Fruit fly (Drosophila melanogaster): ENCODE results near the gene CG6282.

Gene CG6282

DNA sequence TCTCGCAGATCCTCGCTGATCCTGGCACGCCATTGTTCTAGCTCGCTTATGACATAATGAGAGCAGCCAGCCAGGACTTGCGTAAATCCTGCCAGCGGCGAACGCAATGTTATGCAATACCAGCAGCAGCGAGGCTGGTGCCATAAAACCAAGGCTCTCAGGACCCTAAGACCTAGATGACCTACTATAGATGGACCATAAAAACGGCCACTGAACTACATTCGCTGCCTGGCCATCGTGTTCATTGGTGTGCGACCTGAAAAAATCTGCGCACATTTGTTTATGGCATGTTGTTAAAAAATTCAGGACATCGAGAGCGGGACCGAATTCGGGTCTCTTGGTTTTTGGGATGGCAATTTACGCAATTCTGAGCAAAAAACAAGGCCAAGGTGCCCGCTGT is 49.1 kb downstream of the CG6282 start:
- TF ChIP-seq CTCF (optimal IDR thresholded peaks at IDR 0.05), result no peak
- TF ChIP-seq CG8478 (optimal IDR thresholded peaks at IDR 0.05), result no peak

DNA sequence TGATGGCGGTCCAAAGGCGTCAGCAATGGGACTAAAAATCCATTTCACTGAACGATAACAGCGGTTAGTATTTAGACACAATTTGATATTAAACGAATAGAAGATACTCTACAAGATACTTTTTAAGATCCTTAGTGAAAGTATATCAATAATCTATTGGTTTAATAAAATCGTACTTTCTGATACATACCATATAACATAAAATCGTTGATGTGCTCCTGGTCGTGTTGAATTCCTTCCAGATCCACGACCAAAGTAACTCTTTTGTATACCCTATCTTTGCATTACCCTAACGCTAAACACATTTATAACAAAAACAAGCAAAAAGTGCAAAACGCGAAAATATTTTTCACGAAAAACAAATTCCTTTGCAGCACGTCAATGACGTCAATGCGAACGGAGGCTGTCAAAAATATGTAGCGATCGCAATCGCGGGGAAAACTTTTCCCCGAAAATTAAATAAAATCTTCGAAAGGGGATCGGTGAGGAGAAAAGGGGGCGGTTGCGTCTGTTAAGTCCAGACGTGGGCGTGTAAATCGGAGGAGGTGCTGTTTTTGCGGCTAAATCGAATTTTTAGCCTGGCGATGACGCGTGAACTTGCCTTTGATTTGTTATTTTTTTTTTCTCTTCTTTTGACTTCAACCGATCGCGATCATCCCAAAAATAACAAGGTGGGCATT is 50.9 kb downstream of the CG6282 start:
- TF ChIP-seq CTCF (optimal IDR thresholded peaks at IDR 0.05) (no peak), CG8478 (optimal IDR thresholded peaks at IDR 0.05) (no peak)

DNA sequence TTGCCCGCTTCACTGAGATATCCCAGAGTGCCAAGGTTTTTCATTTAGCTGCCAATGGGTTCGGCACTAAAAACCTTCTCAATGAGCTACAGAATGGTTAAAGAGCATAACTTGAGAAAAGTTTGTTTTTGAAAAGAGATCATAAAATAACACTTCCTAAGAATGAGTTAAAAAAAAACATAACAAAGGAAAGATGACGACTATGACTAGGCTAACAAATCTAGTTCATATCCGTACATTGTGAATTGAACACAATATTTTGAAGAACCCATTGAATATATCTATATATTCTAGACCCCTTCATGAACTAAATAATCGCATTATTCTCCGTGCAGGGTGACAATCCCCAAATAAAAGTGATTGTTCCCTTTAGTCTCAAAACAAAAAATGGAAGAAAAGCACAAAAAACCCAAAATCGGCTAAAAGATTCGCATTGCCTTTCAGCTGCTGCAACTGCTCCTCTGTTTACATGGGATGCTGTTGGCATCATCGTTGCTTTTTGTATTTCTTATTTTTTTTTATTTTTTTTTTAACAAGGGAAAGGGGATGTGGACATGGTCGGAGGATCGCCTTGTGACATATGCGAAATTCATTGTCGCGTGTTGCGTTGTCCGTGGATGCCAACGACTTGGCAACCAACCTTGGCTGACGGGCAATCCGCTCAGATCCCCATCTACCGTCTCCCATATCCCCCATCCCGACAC is 52.4 kb downstream of the CG6282 start:
- no peak for TF ChIP-seq CTCF (optimal IDR thresholded peaks at IDR 0.05)
- no peak for TF ChIP-seq CG8478 (optimal IDR thresholded peaks at IDR 0.05)

DNA sequence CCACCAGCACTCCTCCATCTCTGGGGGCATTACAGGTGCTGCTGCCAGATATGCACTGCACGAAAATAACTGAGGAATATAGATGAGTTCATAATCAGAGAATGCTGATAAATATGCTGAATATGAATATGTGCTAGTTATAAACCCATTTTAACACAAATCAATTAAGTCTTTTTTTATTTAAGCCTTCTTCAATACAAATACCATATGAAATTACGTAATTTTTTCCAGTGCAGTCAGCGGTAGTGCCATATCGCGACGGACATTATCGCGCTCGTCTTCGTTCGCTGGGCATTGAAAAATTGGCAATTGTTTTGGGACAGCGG is 52.9 kb downstream of the CG6282 start:
- TF ChIP-seq CTCF (optimal IDR thresholded peaks at IDR 0.05), result no peak
- TF ChIP-seq CG8478 (optimal IDR thresholded peaks at IDR 0.05), result no peak

DNA sequence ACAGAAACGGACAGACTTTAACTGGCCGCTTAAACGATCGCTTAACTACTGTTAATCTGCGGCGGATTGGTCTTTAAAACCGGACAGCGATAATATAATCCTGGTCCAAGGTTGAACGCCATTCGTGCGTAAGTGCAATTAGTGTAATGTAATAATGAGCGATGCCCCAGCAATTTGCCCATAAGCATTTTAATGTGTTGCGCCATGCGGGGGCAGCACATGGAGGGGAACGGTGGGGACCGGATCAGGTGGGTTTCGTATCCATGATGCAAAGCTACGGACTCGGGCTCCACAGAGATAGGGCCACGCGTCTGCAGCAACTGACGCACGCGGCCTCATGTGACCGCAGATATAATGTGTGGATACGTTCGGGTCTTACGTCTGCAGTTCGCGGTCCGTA is 53.3 kb downstream of the CG6282 start:
- no peak for TF ChIP-seq CG8478 (optimal IDR thresholded peaks at IDR 0.05)
- TF ChIP-seq CTCF (optimal IDR thresholded peaks at IDR 0.05), result no peak

DNA sequence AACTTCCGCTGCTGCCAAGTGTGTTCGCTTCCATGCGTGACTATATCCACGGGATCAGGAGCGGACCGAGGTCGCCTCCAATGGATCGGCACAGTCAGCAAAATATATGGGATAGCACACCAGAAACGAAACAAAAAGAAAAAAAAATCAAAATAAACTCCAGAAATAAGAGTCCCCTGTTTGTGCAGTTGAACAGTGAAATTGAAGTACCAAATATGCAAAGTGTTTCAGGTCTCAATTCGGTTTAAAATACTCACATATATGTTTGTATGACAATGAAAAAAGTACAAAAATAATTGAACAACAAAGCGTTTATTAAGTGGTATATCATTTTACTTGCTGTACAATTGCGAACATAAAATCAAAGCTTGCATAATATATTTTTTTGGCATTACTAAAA is 55.1 kb downstream of the CG6282 start:
- TF ChIP-seq CG8478 (optimal IDR thresholded peaks at IDR 0.05), result no peak
- no peak for TF ChIP-seq CTCF (optimal IDR thresholded peaks at IDR 0.05)

DNA sequence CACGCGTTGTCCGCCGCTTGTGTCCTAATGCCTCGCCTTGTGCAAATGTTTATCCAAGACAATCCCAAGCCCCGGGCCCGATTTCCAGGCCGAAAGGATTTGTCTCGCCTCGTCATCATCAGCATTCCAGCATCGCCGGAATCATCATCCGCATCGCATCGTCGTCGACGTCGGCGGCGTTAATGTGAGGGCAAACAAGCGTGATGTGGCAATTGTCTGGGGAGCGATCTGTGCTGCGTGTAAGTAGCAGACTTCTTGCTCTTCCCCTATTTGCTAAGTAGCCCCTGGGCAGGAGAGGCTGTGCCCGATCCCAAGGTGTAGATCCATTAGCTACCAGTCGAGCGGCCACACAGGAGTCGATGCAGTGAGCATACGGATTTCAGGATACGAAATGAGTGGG is 56.3 kb downstream of the CG6282 start:
- TF ChIP-seq CG8478 (optimal IDR thresholded peaks at IDR 0.05) (no peak), CTCF (optimal IDR thresholded peaks at IDR 0.05) (no peak)

DNA sequence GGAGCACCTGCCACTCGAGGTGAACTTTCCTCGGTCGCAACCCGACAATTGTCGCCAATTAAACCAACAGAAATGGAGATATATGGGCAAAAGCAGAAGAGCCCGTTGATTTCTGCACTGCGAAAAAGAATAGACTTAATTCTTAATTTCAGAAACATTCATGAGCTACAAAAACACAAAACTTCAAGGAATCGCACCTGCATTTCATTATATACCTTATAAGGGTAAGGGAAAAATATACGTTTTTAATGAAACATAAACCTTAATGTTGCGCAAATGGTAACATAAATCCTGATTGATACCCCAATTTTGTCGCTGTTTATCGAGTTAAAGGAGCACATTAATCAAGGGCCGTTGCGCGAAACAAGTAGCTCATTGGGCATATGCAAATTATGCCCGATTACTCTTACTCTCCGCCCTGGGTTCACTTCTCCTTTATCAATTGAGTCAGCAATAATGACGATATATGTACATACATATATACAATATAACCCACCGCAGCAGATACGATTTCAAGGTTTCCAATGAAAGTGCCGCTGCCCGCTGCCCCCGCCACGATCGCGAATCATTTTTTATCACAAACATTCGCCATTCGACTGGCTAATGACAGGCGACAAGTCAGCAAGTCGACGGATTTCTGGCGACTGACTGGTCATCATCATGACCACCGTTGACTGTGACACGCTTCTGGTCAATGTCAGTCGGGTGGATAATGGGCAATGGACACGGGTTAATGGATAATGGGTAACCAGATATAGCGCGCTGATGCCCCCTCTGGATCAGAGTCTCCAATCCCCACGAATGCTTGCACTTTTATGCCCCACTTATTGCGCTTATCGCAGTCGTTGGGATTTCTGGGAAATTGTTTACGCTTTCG is 57.6 kb downstream of the CG6282 start:
- TF ChIP-seq CG8478 (optimal IDR thresholded peaks at IDR 0.05), result no peak
- no peak for TF ChIP-seq CTCF (optimal IDR thresholded peaks at IDR 0.05)

DNA sequence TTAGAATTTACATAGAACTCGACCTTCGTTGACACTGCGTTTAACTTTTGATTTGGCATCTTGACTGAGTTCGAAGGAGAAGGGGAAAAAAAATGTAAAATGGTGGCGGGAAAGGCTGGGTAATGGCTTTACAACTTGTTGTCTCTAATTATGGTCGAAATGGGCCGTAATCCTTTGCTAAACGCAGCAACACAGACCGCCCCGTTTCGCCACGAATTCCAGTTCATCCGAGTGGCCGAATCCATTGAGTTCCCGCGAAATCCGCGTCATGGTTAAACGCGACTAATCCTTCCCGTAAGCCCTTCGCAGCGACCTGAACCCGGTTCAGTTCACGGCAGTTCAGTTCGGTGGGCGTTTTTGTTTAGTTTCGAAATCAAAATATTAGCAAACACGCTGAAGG is 61.6 kb downstream of the CG6282 start:
- TF ChIP-seq CTCF (optimal IDR thresholded peaks at IDR 0.05) (no peak), CG8478 (optimal IDR thresholded peaks at IDR 0.05) (no peak)

Data from S2 (cell line).